Fruit fly (Drosophila melanogaster) whole organism, embryonic: ENCODE measurements around the gene Acbp6.

Experiments used
- CG1603 ChIP-seq: fragments of 200-800 bp; sonication (Bioruptor generic); optimal IDR thresholded peaks from 2 replicates; lab custom pipeline; 2019; ENCODE audit warnings: missing biosample characterization, mild to moderate bottlenecking, missing genetic modification characterization, moderate library complexity
- CHES-1-like ChIP-seq: fragments of 200-800 bp; sonication (Bioruptor generic); optimal IDR thresholded peaks from 2 replicates; lab custom pipeline; 2016; ENCODE audit warnings: missing biosample characterization, missing genetic modification characterization
- Jarid2 ChIP-seq: fragments of 200-800 bp; sonication (Bioruptor generic); optimal IDR thresholded peaks from 3 replicates; lab custom pipeline; 2017; ENCODE audit warnings: mild to moderate bottlenecking, missing biosample characterization, missing genetic modification reagents, missing genetic modification characterization
- Scr ChIP-seq: fragments of 200-800 bp; sonication (Bioruptor generic); IDR thresholded peaks from 2 replicates; pipeline ENCODE4 v1.3.6; 2022; ENCODE audit warnings: missing biosample characterization, missing genetic modification characterization; ENCODE audit not compliant: partially characterized antibody
- Sry-δ ChIP-seq: fragments of 200-800 bp; sonication (Bioruptor generic); optimal IDR thresholded peaks from 2 replicates; lab custom pipeline; 2016; ENCODE audit warnings: missing biosample characterization, missing genetic modification characterization
- fru ChIP-seq: fragments of >200 bp; optimal IDR thresholded peaks from 2 replicates; lab custom pipeline; 2017
- pzg ChIP-seq: fragments of 200-800 bp; sonication (Bioruptor generic); optimal IDR thresholded peaks from 3 replicates; lab custom pipeline; 2018; ENCODE audit warnings: missing biosample characterization, mild to moderate bottlenecking, missing genetic modification characterization, moderate library complexity
- wdn ChIP-seq: fragments of 200-800 bp; sonication (Bioruptor generic); IDR thresholded peaks from 2 replicates; pipeline ENCODE4 v1.3.6; 2022; ENCODE audit warnings: missing biosample characterization, missing genetic modification characterization

DNA sequence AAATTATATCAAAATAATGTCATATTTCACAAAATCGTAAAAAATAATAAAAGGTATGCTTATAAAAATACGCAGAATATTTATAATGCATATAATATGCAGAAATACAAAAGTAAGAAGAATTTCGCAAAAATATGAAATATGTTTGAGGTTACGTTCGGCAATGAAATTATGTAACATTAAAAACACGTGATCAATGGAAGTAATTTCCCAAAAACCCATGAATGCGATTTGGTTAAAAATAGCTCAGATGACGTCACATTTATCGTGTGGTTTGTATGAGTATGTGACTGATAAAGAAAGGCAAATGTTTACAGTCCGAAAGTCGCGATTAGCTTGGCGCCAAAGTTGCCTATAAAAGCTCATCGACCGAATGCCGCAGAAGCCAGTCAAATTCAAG is 29.0 kb downstream of the Acbp6 start, which contains the start of gene CG8620:
- TF ChIP-seq pzg (no peak), CHES-1-like (no peak), Sry-δ (GFP tag; lab: Kevin White, UChicago) (no peak), Scr (GFP tag; lab: Robert Waterston, UW) (no peak), CG1603 (tag; lab: Kevin White, UChicago) (no peak), fru (no peak), wdn (GFP tag; lab: Robert Waterston, UW) (no peak), Jarid2 (GFP tag; lab: Kevin White, UChicago) (no peak)
